Worm (Caenorhabditis elegans) whole organism, L2 larva: ENCODE measurements around the gene chst-1.

Experiments used
- C34F6.9 ChIP-seq: fragments of 150-350 bp; optimal IDR thresholded peaks from 2 replicates; lab custom pipeline; 2014; ENCODE audit warnings: missing biosample characterization, missing genetic modification characterization
- F13H6.1 ChIP-seq: sonication (generic microtip); optimal IDR thresholded peaks from 2 replicates; lab custom pipeline; 2016; ENCODE audit warnings: missing genetic modification characterization, missing compliant biosample characterization
- R02D3.7 ChIP-seq: fragments of 150-350 bp; optimal IDR thresholded peaks from 2 replicates; lab custom pipeline; 2014; ENCODE audit warnings: missing biosample characterization, missing genetic modification characterization
- Y55F3AM.14 ChIP-seq: fragments of 200-800 bp; sonication (Bioruptor generic); optimal IDR thresholded peaks from 2 replicates; lab custom pipeline; 2018; ENCODE audit warnings: mild to moderate bottlenecking, missing genetic modification characterization, missing compliant biosample characterization
- ZK546.5 ChIP-seq: sonication (generic microtip); optimal IDR thresholded peaks from 2 replicates; lab custom pipeline; 2017; ENCODE audit warnings: missing biosample characterization, missing genetic modification characterization
- alr-1 ChIP-seq: fragments of 150-350 bp; optimal IDR thresholded peaks from 2 replicates; lab custom pipeline; 2014; ENCODE audit warnings: missing biosample characterization, missing genetic modification characterization
- aly-2 ChIP-seq: fragments of 150-350 bp; optimal IDR thresholded peaks from 2 replicates; lab custom pipeline; 2014; ENCODE audit warnings: missing biosample characterization, missing genetic modification characterization
- blmp-1 ChIP-seq: sonication (generic microtip); optimal IDR thresholded peaks from 2 replicates; lab custom pipeline; 2017; ENCODE audit warnings: missing genetic modification characterization, mild to moderate bottlenecking, missing compliant biosample characterization, antibody characterized with exemption, moderate library complexity; ENCODE audit not compliant: insufficient read depth
- ceh-82 ChIP-seq: fragments of 150-350 bp; optimal IDR thresholded peaks from 2 replicates; lab custom pipeline; 2014; ENCODE audit warnings: missing biosample characterization, missing genetic modification characterization
- crh-2 ChIP-seq: sonication (generic microtip); optimal IDR thresholded peaks from 2 replicates; lab custom pipeline; 2017; ENCODE audit warnings: missing biosample characterization, missing genetic modification characterization
- dmd-4 ChIP-seq: sonication (generic microtip); optimal IDR thresholded peaks from 2 replicates; lab custom pipeline; 2017; ENCODE audit warnings: missing biosample characterization, missing genetic modification characterization
- egl-27 ChIP-seq: sonication (generic microtip); optimal IDR thresholded peaks from 3 replicates; lab custom pipeline; 2017; ENCODE audit warnings: missing biosample characterization, missing genetic modification reagents, missing genetic modification characterization
- elt-1 ChIP-seq: fragments of 150-350 bp; optimal IDR thresholded peaks from 2 replicates; lab custom pipeline; 2014; ENCODE audit warnings: missing biosample characterization, missing genetic modification characterization
- elt-3 ChIP-seq: sonication (generic microtip); optimal IDR thresholded peaks from 2 replicates; lab custom pipeline; 2017; ENCODE audit warnings: missing biosample characterization, missing genetic modification characterization
- fos-1 ChIP-seq: fragments of 150-350 bp; optimal IDR thresholded peaks from 2 replicates; lab custom pipeline; 2014; ENCODE audit warnings: missing biosample characterization, missing genetic modification characterization
- lin-11 ChIP-seq: fragments of 150-350 bp; sonication (generic microtip); optimal IDR thresholded peaks from 2 replicates; lab custom pipeline; 2014; ENCODE audit warnings: missing biosample characterization, missing genetic modification characterization, inconsistent platforms, mixed read lengths
- lin-13 ChIP-seq: fragments of 150-350 bp; optimal IDR thresholded peaks from 2 replicates; lab custom pipeline; 2014; ENCODE audit warnings: missing biosample characterization, missing genetic modification reagents, missing genetic modification characterization
- lin-39 ChIP-seq: fragments of 150-350 bp; optimal IDR thresholded peaks from 2 replicates; lab custom pipeline; 2014; ENCODE audit warnings: missing biosample characterization, missing genetic modification reagents, missing genetic modification characterization
- lsy-2 ChIP-seq, 2 experiments: fragments of 150-350 bp in 1 of 2; sonication (generic microtip) in 1 of 2; optimal IDR thresholded peaks; 2 replicates each; lab custom pipeline; 2014 to 2017; ENCODE audit warnings: missing biosample characterization in 2 of 2, missing genetic modification characterization in 2 of 2
- mab-5 ChIP-seq: fragments of 150-350 bp; optimal IDR thresholded peaks from 2 replicates; lab custom pipeline; 2014; ENCODE audit warnings: missing biosample characterization, missing genetic modification characterization
- mbf-1 ChIP-seq: sonication (generic microtip); optimal IDR thresholded peaks from 2 replicates; lab custom pipeline; 2017; ENCODE audit warnings: missing biosample characterization, missing genetic modification characterization
- mdl-1 ChIP-seq, 2 experiments: fragments of 150-350 bp in 1 of 2; sonication (generic microtip) in 1 of 2; optimal IDR thresholded peaks; 2 replicates each; lab custom pipeline; 2017; ENCODE audit warnings: missing biosample characterization in 2 of 2, missing genetic modification characterization in 2 of 2
- nhr-11 ChIP-seq: fragments of 150-350 bp; optimal IDR thresholded peaks from 2 replicates; lab custom pipeline; 2014; ENCODE audit warnings: missing biosample characterization, missing genetic modification characterization
- nhr-12 ChIP-seq: fragments of 150-350 bp; optimal IDR thresholded peaks from 2 replicates; lab custom pipeline; 2014; ENCODE audit warnings: missing biosample characterization, missing genetic modification characterization
- nhr-129 ChIP-seq: fragments of 150-350 bp; optimal IDR thresholded peaks from 2 replicates; lab custom pipeline; 2014; ENCODE audit warnings: missing biosample characterization, missing genetic modification characterization
- nhr-21 ChIP-seq: fragments of 150-350 bp; optimal IDR thresholded peaks from 2 replicates; lab custom pipeline; 2014; ENCODE audit warnings: missing biosample characterization, missing genetic modification characterization
- nhr-237 ChIP-seq: fragments of 150-350 bp; optimal IDR thresholded peaks from 2 replicates; lab custom pipeline; 2014; ENCODE audit warnings: missing biosample characterization, missing genetic modification characterization
- nhr-25 ChIP-seq: fragments of 150-350 bp; sonication (generic microtip); optimal IDR thresholded peaks from 3 replicates; lab custom pipeline; 2014; ENCODE audit warnings: missing biosample characterization, missing genetic modification characterization
- nhr-6 ChIP-seq: fragments of 150-350 bp; optimal IDR thresholded peaks from 2 replicates; lab custom pipeline; 2014; ENCODE audit warnings: missing biosample characterization, missing genetic modification characterization
- nhr-77 ChIP-seq: fragments of 150-350 bp; optimal IDR thresholded peaks from 2 replicates; lab custom pipeline; 2014; ENCODE audit warnings: missing biosample characterization, missing genetic modification characterization
- peb-1 ChIP-seq: fragments of 150-350 bp; optimal IDR thresholded peaks from 2 replicates; lab custom pipeline; 2014; ENCODE audit warnings: missing biosample characterization, missing genetic modification characterization
- sem-4 ChIP-seq: fragments of 150-350 bp; optimal IDR thresholded peaks from 2 replicates; lab custom pipeline; 2014; ENCODE audit warnings: missing biosample characterization, missing genetic modification reagents, missing genetic modification characterization
- skn-1 ChIP-seq: sonication (generic microtip); optimal IDR thresholded peaks from 2 replicates; lab custom pipeline; 2017; ENCODE audit warnings: missing biosample characterization, missing genetic modification characterization
- sma-3 ChIP-seq: sonication (generic microtip); optimal IDR thresholded peaks from 2 replicates; lab custom pipeline; 2016; ENCODE audit warnings: missing genetic modification reagents, missing genetic modification characterization, missing compliant biosample characterization
- sma-9 ChIP-seq, 2 experiments: fragments of 150-350 bp in 1 of 2; sonication (generic microtip) in 1 of 2; optimal IDR thresholded peaks; 2 replicates each; lab custom pipeline; 2014 to 2016; ENCODE audit warnings: missing genetic modification characterization in 2 of 2, mild to moderate bottlenecking in 1 of 2, missing biosample characterization in 1 of 2, missing compliant biosample characterization in 1 of 2, missing genetic modification reagents in 1 of 2, moderate library complexity in 1 of 2
- snpc-4 ChIP-seq: fragments of 150-350 bp; optimal IDR thresholded peaks from 2 replicates; lab custom pipeline; 2014; ENCODE audit warnings: missing biosample characterization, missing genetic modification characterization
- unc-55 ChIP-seq: fragments of 150-350 bp; sonication (generic microtip); optimal IDR thresholded peaks from 3 replicates; lab custom pipeline; 2014; ENCODE audit warnings: missing biosample characterization, missing genetic modification reagents, missing genetic modification characterization
- unc-62 ChIP-seq: fragments of 150-350 bp; optimal IDR thresholded peaks from 2 replicates; lab custom pipeline; 2014; ENCODE audit warnings: missing biosample characterization, missing genetic modification reagents, missing genetic modification characterization
- zag-1 ChIP-seq: fragments of 150-350 bp; optimal IDR thresholded peaks from 2 replicates; lab custom pipeline; 2014; ENCODE audit warnings: missing biosample characterization, missing genetic modification characterization
- ztf-1 ChIP-seq: fragments of 200-800 bp; sonication (Bioruptor generic); conservative IDR thresholded peaks from 2 replicates; pipeline ENCODE4 v1.3.6; 2022; ENCODE audit warnings: missing genetic modification characterization, missing compliant biosample characterization
- ztf-11 ChIP-seq: sonication (generic microtip); optimal IDR thresholded peaks from 2 replicates; lab custom pipeline; 2017; ENCODE audit warnings: missing biosample characterization, missing genetic modification characterization
- ztf-4 ChIP-seq: fragments of 150-350 bp; optimal IDR thresholded peaks from 2 replicates; lab custom pipeline; 2014; ENCODE audit warnings: missing biosample characterization, missing genetic modification characterization

The chst-1 gene

DNA sequence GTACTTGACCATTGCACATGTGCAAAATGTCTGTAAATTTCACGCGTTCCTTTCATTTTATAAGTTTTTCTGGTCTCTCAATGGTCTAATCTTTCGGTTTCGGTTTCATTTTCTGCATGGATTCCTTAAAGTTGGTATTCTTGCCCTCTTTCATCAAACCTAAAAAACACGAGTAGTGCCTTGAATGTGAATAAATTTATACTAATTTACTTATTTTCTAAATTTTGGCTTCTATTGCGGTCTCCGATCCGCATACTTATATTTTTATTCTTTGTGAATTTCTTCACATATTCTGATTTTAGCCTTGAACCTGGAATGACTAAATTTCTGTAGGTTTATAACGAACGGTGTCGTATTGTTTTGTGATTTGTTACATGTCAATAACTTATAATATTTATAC is 40.8 kb downstream of the chst-1 start, which contains the start of gene pdha-1:
pdha-1 (plus strand) TSS at position 301 of the 400 bp plus-strand sequence.
- TF ChIP-seq ztf-11 (tag; lab: Kevin White, UChicago) (no peak), sma-3 (GFP tag; lab: Kevin White, UChicago) (no peak), nhr-237 (tag; lab: Kevin White, UChicago) (no peak), ztf-4 (tag; lab: Kevin White, UChicago) (no peak), ZK546.5 (tag; lab: Kevin White, UChicago) (no peak), snpc-4 (tag; lab: Kevin White, UChicago) (no peak), elt-1 (tag; lab: Kevin White, UChicago) (no peak), dmd-4 (tag; lab: Kevin White, UChicago) (no peak), aly-2 (tag; lab: Kevin White, UChicago) (no peak), crh-2 (tag; lab: Kevin White, UChicago) (no peak), ztf-1 (no peak), elt-3 (no peak), nhr-129 (tag; lab: Kevin White, UChicago) (no peak), zag-1 (tag; lab: Kevin White, UChicago) (no peak), skn-1 (tag; lab: Kevin White, UChicago) (no peak), nhr-11 (no peak), Y55F3AM.14 (GFP tag; lab: Kevin White, UChicago) (no peak), sem-4 (tag; lab: Kevin White, UChicago) (no peak)

DNA sequence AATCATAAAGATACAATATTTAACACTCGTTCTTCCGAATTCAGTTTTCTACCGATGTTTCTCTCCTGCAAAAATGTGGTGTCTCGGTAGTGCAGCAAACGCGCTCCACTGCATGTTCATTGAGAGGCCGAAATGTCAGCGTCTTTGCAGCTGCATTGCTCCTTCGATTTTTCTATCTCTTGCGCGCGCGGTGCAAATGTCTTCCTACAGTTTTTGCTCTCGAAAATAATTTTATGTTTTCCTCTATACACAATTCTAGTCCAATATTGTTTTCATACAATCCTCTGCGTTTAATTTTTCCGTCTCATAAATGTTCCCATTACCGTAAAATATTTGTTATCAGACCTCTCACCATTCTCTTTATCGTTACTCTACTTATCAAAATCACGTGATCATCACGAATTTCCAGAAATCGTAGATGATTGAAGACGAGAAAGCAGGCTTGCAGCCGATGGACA is 44.4 kb downstream of the chst-1 start, which contains the start of gene ufd-2:
ufd-2 (plus strand) TSS at position 408 of the 458 bp plus-strand sequence.
- TF ChIP-seq lin-11 (peak; percentile 53), Y55F3AM.14 (GFP tag; lab: Kevin White, UChicago) (peak; percentile 21), mbf-1 (tag; lab: Kevin White, UChicago) (no peak), nhr-77 (tag; lab: Kevin White, UChicago) (no peak), nhr-237 (tag; lab: Kevin White, UChicago) (no peak), nhr-25 (no peak), nhr-129 (tag; lab: Kevin White, UChicago) (peak; percentile 87), crh-2 (tag; lab: Kevin White, UChicago) (peak; percentile 75), peb-1 (no peak), alr-1 (no peak), unc-55 (GFP tag; lab: Kevin White, UChicago) (peak; percentile 79), egl-27 (tag; lab: Kevin White, UChicago) (no peak), nhr-21 (peak; percentile 25), lin-13 (GFP tag; lab: Kevin White, UChicago) (peak; percentile 70), ceh-82 (no peak), mab-5 (tag; lab: Kevin White, UChicago) (no peak), fos-1 (tag; lab: Kevin White, UChicago) (peak; percentile 60), lsy-2 (tag; optimal IDR thresholded peaks at IDR 0.05; lab: Kevin White, UChicago) (peak; percentile 28 to 85), sma-9 (GFP tag; optimal IDR thresholded peaks at IDR 0.05; lab: Kevin White, UChicago) (peak; percentile 52), sma-9 (tag; optimal IDR thresholded peaks at IDR 0.05; lab: Kevin White, UChicago) (no peak), F13H6.1 (tag; lab: Kevin White, UChicago) (peak; percentile 72), lin-39 (tag; lab: Kevin White, UChicago) (no peak), zag-1 (tag; lab: Kevin White, UChicago) (peak; percentile 23), elt-3 (no peak), nhr-12 (tag; lab: Kevin White, UChicago) (no peak), sma-3 (GFP tag; lab: Kevin White, UChicago) (peak; percentile 64), snpc-4 (tag; lab: Kevin White, UChicago) (peak; percentile 41), ZK546.5 (tag; lab: Kevin White, UChicago) (no peak), ztf-11 (tag; lab: Kevin White, UChicago) (no peak), blmp-1 (no peak), C34F6.9 (peak; percentile 89), R02D3.7 (no peak), nhr-6 (tag; lab: Kevin White, UChicago) (peak; percentile 4)

DNA sequence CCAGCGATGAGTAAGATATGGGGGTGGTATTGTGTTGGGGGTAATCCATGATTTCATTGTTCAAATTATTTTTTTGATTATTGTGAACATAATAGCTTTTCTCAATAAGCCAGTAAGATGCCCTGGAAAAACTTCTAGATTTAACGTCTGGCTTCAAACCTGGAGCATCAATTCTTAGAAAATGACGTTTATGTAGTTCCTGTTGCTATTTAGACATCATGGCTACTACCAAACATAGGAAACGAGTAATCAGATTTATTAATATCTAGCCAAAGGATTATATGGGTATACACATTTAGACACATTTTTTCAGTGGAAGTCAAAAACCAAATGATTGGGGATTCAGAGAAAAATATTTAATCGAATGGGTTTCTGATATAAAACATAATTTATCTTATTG is 47.2 kb downstream of the chst-1 start:
- TF ChIP-seq nhr-21 (peak; percentile 24), mab-5 (tag; lab: Kevin White, UChicago) (no peak), mdl-1 (tag; optimal IDR thresholded peaks at IDR 0.05; lab: Kevin White, UChicago) (no peak), Y55F3AM.14 (GFP tag; lab: Kevin White, UChicago) (no peak), skn-1 (tag; lab: Kevin White, UChicago) (no peak), nhr-6 (tag; lab: Kevin White, UChicago) (no peak), R02D3.7 (no peak), nhr-12 (tag; lab: Kevin White, UChicago) (no peak), aly-2 (tag; lab: Kevin White, UChicago) (no peak), sma-9 (GFP tag; optimal IDR thresholded peaks at IDR 0.05; lab: Kevin White, UChicago) (peak; percentile 18), sma-9 (tag; optimal IDR thresholded peaks at IDR 0.05; lab: Kevin White, UChicago) (no peak), unc-55 (GFP tag; lab: Kevin White, UChicago) (no peak), zag-1 (tag; lab: Kevin White, UChicago) (no peak), ZK546.5 (tag; lab: Kevin White, UChicago) (no peak), fos-1 (tag; lab: Kevin White, UChicago) (no peak), lin-13 (GFP tag; lab: Kevin White, UChicago) (no peak), nhr-77 (tag; lab: Kevin White, UChicago) (no peak), unc-62 (no peak), nhr-237 (tag; lab: Kevin White, UChicago) (no peak)
